Fruit fly (Drosophila melanogaster) whole organism, embryonic: Measurements from ENCODE around the gene CG1847.
A peak's percentile ranks its signal among the peaks of the same experiment; 100 is the strongest.

Experiments
- Atf3 ChIP-seq: fragments of 200-800 bp; sonication (Bioruptor generic); optimal IDR thresholded peaks from 3 replicates; lab custom pipeline; 2016; ENCODE audit warnings: missing biosample characterization, missing genetic modification characterization
- CG10147 ChIP-seq: fragments of 200-800 bp; sonication (Bioruptor generic); optimal IDR thresholded peaks from 2 replicates; lab custom pipeline; 2019; ENCODE audit warnings: missing biosample characterization, mild to moderate bottlenecking, missing genetic modification characterization, moderate library complexity
- CG1024 ChIP-seq: fragments of 200-800 bp; sonication (Bioruptor generic); IDR thresholded peaks from 2 replicates; pipeline ENCODE4 v1.3.6; 2022; ENCODE audit warnings: missing biosample characterization, missing genetic modification characterization
- CG12659 ChIP-seq: fragments of 200-800 bp; sonication (Bioruptor generic); optimal IDR thresholded peaks from 3 replicates; lab custom pipeline; 2017; ENCODE audit warnings: mild to moderate bottlenecking, missing biosample characterization, missing genetic modification reagents, missing genetic modification characterization
- CG14014 ChIP-seq: fragments of 200-800 bp; sonication (Bioruptor generic); IDR thresholded peaks from 2 replicates; pipeline ENCODE4 v1.3.6; 2022; ENCODE audit warnings: missing biosample characterization, missing genetic modification characterization
- CG14710 ChIP-seq: fragments of 200-800 bp; sonication (Bioruptor generic); optimal IDR thresholded peaks from 3 replicates; lab custom pipeline; 2019; ENCODE audit warnings: missing biosample characterization, mild to moderate bottlenecking, missing genetic modification characterization, moderate library complexity
- CG17612 ChIP-seq: fragments of 200-800 bp; sonication (Bioruptor generic); IDR thresholded peaks from 2 replicates; pipeline ENCODE4 v1.3.6; 2022; ENCODE audit warnings: missing biosample characterization, missing genetic modification characterization
- CG17802 ChIP-seq: fragments of 200-800 bp; sonication (Bioruptor generic); optimal IDR thresholded peaks from 2 replicates; lab custom pipeline; 2018; ENCODE audit warnings: missing biosample characterization, mild to moderate bottlenecking, missing genetic modification characterization, moderate library complexity
- CG1792 ChIP-seq: fragments of 200-800 bp; sonication (Bioruptor generic); optimal IDR thresholded peaks from 2 replicates; lab custom pipeline; 2016; ENCODE audit warnings: missing biosample characterization, missing genetic modification characterization
- CG1832 ChIP-seq: fragments of 200-800 bp; sonication (Bioruptor generic); optimal IDR thresholded peaks from 2 replicates; lab custom pipeline; 2017; ENCODE audit warnings: missing biosample characterization, mild to moderate bottlenecking, missing genetic modification characterization, inconsistent platforms
- CG18599 ChIP-seq: fragments of 200-800 bp; sonication (Bioruptor generic); optimal IDR thresholded peaks from 3 replicates; lab custom pipeline; 2017; ENCODE audit warnings: missing biosample characterization, missing genetic modification characterization, mild to moderate bottlenecking, moderate library complexity, missing genetic modification reagents
- CG2120 ChIP-seq: fragments of 200-800 bp; sonication (Bioruptor generic); optimal IDR thresholded peaks from 3 replicates; lab custom pipeline; 2016; ENCODE audit warnings: missing biosample characterization, missing genetic modification characterization
- CG2129 ChIP-seq: fragments of 200-800 bp; sonication (Bioruptor generic); IDR thresholded peaks from 2 replicates; pipeline ENCODE4 v1.3.6; 2022; ENCODE audit warnings: missing biosample characterization, missing genetic modification characterization; ENCODE audit not compliant: partially characterized antibody
- CG30403 ChIP-seq: fragments of 200-800 bp; sonication (Bioruptor generic); optimal IDR thresholded peaks from 3 replicates; lab custom pipeline; 2016; ENCODE audit warnings: missing biosample characterization, missing genetic modification characterization
- CG31224 ChIP-seq: fragments of 200-800 bp; sonication (Bioruptor generic); IDR thresholded peaks from 2 replicates; pipeline ENCODE4 v1.3.6; 2022; ENCODE audit warnings: missing biosample characterization, missing genetic modification characterization
- CG31388 ChIP-seq: fragments of 200-800 bp; sonication (Bioruptor generic); optimal IDR thresholded peaks from 2 replicates; lab custom pipeline; 2016; ENCODE audit warnings: missing biosample characterization, missing genetic modification characterization
- CG32772 ChIP-seq: fragments of 200-800 bp; sonication (Bioruptor generic); IDR thresholded peaks from 2 replicates; pipeline ENCODE4 v1.3.6; 2022; ENCODE audit warnings: missing biosample characterization, missing genetic modification characterization
- CG3281 ChIP-seq: fragments of 200-800 bp; sonication (Bioruptor generic); optimal IDR thresholded peaks from 3 replicates; lab custom pipeline; 2017; ENCODE audit warnings: missing biosample characterization, mild to moderate bottlenecking, missing genetic modification characterization
- CG34224 ChIP-seq: fragments of 200-800 bp; sonication (Bioruptor generic); IDR thresholded peaks from 3 replicates; pipeline ENCODE4 v1.3.6; 2022; ENCODE audit warnings: missing biosample characterization, missing genetic modification characterization; ENCODE audit not compliant: partially characterized antibody
- CG34422 ChIP-seq: fragments of 200-800 bp; sonication (Bioruptor generic); IDR thresholded peaks from 3 replicates; pipeline ENCODE4 v1.3.6; 2022; ENCODE audit warnings: missing biosample characterization, missing genetic modification characterization
- CG4282 ChIP-seq: fragments of 200-800 bp; sonication (Bioruptor generic); optimal IDR thresholded peaks from 2 replicates; lab custom pipeline; 2016; ENCODE audit warnings: missing biosample characterization, missing genetic modification characterization
- CG6272 ChIP-seq: fragments of 200-800 bp; sonication (Bioruptor generic); IDR thresholded peaks from 2 replicates; pipeline ENCODE4 v1.3.6; 2022; ENCODE audit warnings: missing biosample characterization, missing genetic modification characterization
- CG7357 ChIP-seq: fragments of 200-800 bp; sonication (Bioruptor generic); IDR thresholded peaks from 3 replicates; pipeline ENCODE4 v1.3.6; 2022; ENCODE audit warnings: missing biosample characterization, missing genetic modification characterization
- CG7987 ChIP-seq: fragments of 200-800 bp; sonication (Bioruptor generic); optimal IDR thresholded peaks from 2 replicates; lab custom pipeline; 2018; ENCODE audit warnings: missing biosample characterization, mild to moderate bottlenecking, missing genetic modification characterization, moderate library complexity
- CG9437 ChIP-seq: fragments of 200-800 bp; sonication (Bioruptor generic); optimal IDR thresholded peaks from 2 replicates; lab custom pipeline; 2018; ENCODE audit warnings: missing biosample characterization, mild to moderate bottlenecking, missing genetic modification characterization
- CG9797 ChIP-seq: fragments of 200-800 bp; sonication (Bioruptor generic); optimal IDR thresholded peaks from 3 replicates; lab custom pipeline; 2018; ENCODE audit warnings: missing biosample characterization, mild to moderate bottlenecking, missing genetic modification characterization
- D ChIP-seq, 2 experiments: fragments of 200-800 bp in 1 of 2; fragments of >200 bp in 1 of 2; sonication (Bioruptor generic) in 1 of 2; optimal IDR thresholded peaks; 2 replicates in 1 of 2; 3 replicates in 1 of 2; lab custom pipeline; 2017; ENCODE audit warnings: mild to moderate bottlenecking in 1 of 2, missing biosample characterization in 1 of 2, missing genetic modification characterization in 1 of 2, missing genetic modification reagents in 1 of 2
- Dfd ChIP-seq, 2 experiments: fragments of >200 bp; optimal IDR thresholded peaks; 2 replicates each; lab custom pipeline; 2017; ENCODE audit warnings: missing biosample characterization in 2 of 2, missing genetic modification characterization in 2 of 2
- Dll ChIP-seq: fragments of 200-800 bp; sonication (Bioruptor generic); IDR thresholded peaks from 4 replicates; pipeline ENCODE4 v1.3.6; 2022; ENCODE audit warnings: missing biosample characterization, missing genetic modification characterization; ENCODE audit not compliant: partially characterized antibody
- Doc2 ChIP-seq: fragments of 200-800 bp; sonication (Bioruptor generic); IDR thresholded peaks from 2 replicates; pipeline ENCODE4 v1.3.6; 2022; ENCODE audit warnings: missing biosample characterization, missing genetic modification characterization
- Dref ChIP-seq: fragments of 200-800 bp; sonication (Bioruptor generic); IDR thresholded peaks from 2 replicates; pipeline ENCODE4 v1.3.6; 2022; ENCODE audit warnings: missing biosample characterization, missing genetic modification characterization
- E2f2 ChIP-seq: fragments of 200-800 bp; sonication (Bioruptor generic); IDR thresholded peaks from 2 replicates; pipeline ENCODE4 v1.3.6; 2022; ENCODE audit warnings: missing biosample characterization, missing genetic modification characterization
- Ets97D ChIP-seq: fragments of 200-800 bp; sonication (Bioruptor generic); optimal IDR thresholded peaks from 3 replicates; lab custom pipeline; 2016; ENCODE audit warnings: missing biosample characterization, missing genetic modification characterization
- NK7.1 ChIP-seq: fragments of 200-800 bp; sonication (Bioruptor generic); optimal IDR thresholded peaks from 3 replicates; lab custom pipeline; 2016; ENCODE audit warnings: missing biosample characterization, missing genetic modification characterization
- Nf-YC ChIP-seq: fragments of 200-800 bp; optimal IDR thresholded peaks from 3 replicates; lab custom pipeline; 2019; ENCODE audit warnings: missing biosample characterization, mild to moderate bottlenecking, missing genetic modification characterization, moderate library complexity
- NfI ChIP-seq: fragments of 200-800 bp; sonication (Bioruptor generic); optimal IDR thresholded peaks from 3 replicates; lab custom pipeline; 2018; ENCODE audit warnings: missing biosample characterization, mild to moderate bottlenecking, missing genetic modification characterization, moderate library complexity
- Sox102F ChIP-seq: fragments of 200-800 bp; sonication (Bioruptor generic); optimal IDR thresholded peaks from 2 replicates; lab custom pipeline; 2018; ENCODE audit warnings: missing biosample characterization, mild to moderate bottlenecking, missing genetic modification characterization, moderate library complexity
- Xrp1 ChIP-seq: fragments of 200-800 bp; sonication (Bioruptor generic); IDR thresholded peaks from 2 replicates; pipeline ENCODE4 v1.3.6; 2022; ENCODE audit warnings: missing biosample characterization, missing genetic modification characterization
- ash1 ChIP-seq: fragments of 200-800 bp; sonication (Bioruptor generic); optimal IDR thresholded peaks from 2 replicates; lab custom pipeline; 2018; ENCODE audit warnings: missing biosample characterization, mild to moderate bottlenecking, missing genetic modification characterization
- cad ChIP-seq: fragments of >200 bp; optimal IDR thresholded peaks from 2 replicates; lab custom pipeline; 2017; ENCODE audit warnings: missing biosample characterization, missing genetic modification characterization
- chinmo ChIP-seq: fragments of 200-800 bp; sonication (Bioruptor generic); IDR thresholded peaks from 4 replicates; pipeline ENCODE4 v1.3.6; 2022; ENCODE audit warnings: missing biosample characterization, missing genetic modification characterization; ENCODE audit not compliant: partially characterized antibody
- cwo ChIP-seq: fragments of 200-800 bp; sonication (Bioruptor generic); optimal IDR thresholded peaks from 3 replicates; lab custom pipeline; 2017; ENCODE audit warnings: missing biosample characterization, missing genetic modification characterization, mild to moderate bottlenecking, moderate library complexity, missing genetic modification reagents
- exex ChIP-seq: fragments of 200-800 bp; sonication (Bioruptor generic); optimal IDR thresholded peaks from 4 replicates; lab custom pipeline; 2018; ENCODE audit warnings: missing biosample characterization, mild to moderate bottlenecking, missing genetic modification characterization, moderate library complexity
- fd96Cb ChIP-seq: fragments of 200-800 bp; sonication (Bioruptor generic); optimal IDR thresholded peaks from 2 replicates; lab custom pipeline; 2018; ENCODE audit warnings: missing biosample characterization, mild to moderate bottlenecking, missing genetic modification characterization, moderate library complexity
- ham ChIP-seq: fragments of 200-800 bp; sonication (Bioruptor generic); IDR thresholded peaks from 2 replicates; pipeline ENCODE4 v1.3.6; 2022; ENCODE audit warnings: missing biosample characterization, missing genetic modification characterization
- her ChIP-seq: fragments of 200-800 bp; sonication (Bioruptor generic); optimal IDR thresholded peaks from 2 replicates; lab custom pipeline; 2016; ENCODE audit warnings: missing biosample characterization, missing genetic modification characterization
- mld ChIP-seq: fragments of 200-800 bp; sonication (Bioruptor generic); IDR thresholded peaks from 3 replicates; pipeline ENCODE4 v1.3.6; 2022; ENCODE audit warnings: missing biosample characterization, missing genetic modification characterization; ENCODE audit not compliant: partially characterized antibody
- pzg ChIP-seq: fragments of 200-800 bp; sonication (Bioruptor generic); optimal IDR thresholded peaks from 3 replicates; lab custom pipeline; 2018; ENCODE audit warnings: missing biosample characterization, mild to moderate bottlenecking, missing genetic modification characterization, moderate library complexity
- ssp ChIP-seq: fragments of 200-800 bp; sonication (Bioruptor generic); IDR thresholded peaks from 2 replicates; pipeline ENCODE4 v1.3.6; 2022; ENCODE audit warnings: missing biosample characterization, missing genetic modification characterization
- stwl ChIP-seq: fragments of 200-800 bp; sonication (Bioruptor generic); optimal IDR thresholded peaks from 3 replicates; lab custom pipeline; 2018; ENCODE audit warnings: missing biosample characterization, mild to moderate bottlenecking, missing genetic modification characterization, moderate library complexity

Gene CG1847

dm6 chrX:11872517-11872916, 3.5 kb downstream of the CG1847 start, which contains the start of gene BORCS5 (continued):
- TF ChIP-seq chinmo (GFP tag; lab: Robert Waterston, UW) = 0 out of 4 replicates have a peak, but pooled peaks have one; percentile 15
- TF ChIP-seq E2f2 (GFP tag; lab: Robert Waterston, UW) = 0 out of 2 replicates have a peak, but pooled peaks have one; percentile 18
- TF ChIP-seq cad (GFP tag; lab: Kevin White, UChicago) = no peak
- TF ChIP-seq pzg = peak; percentile 47
- TF ChIP-seq CG9797 = peak; percentile 15
- no peak for TF ChIP-seq CG7987 (GFP tag; lab: Kevin White, UChicago)
- TF ChIP-seq stwl (tag; lab: Kevin White, UChicago) = peak; percentile 41
- TF ChIP-seq CG4282 (GFP tag; lab: Kevin White, UChicago) = no peak
- no peak for TF ChIP-seq CG34224 (GFP tag; lab: Robert Waterston, UW)
- TF ChIP-seq Dfd (GFP tag; optimal IDR thresholded peaks at IDR 0.05; lab: Kevin White, UChicago) = no peak
- no peak for TF ChIP-seq CG9437 (GFP tag; lab: Kevin White, UChicago)
- TF ChIP-seq CG18599 = no peak
- TF ChIP-seq NK7.1 (GFP tag; lab: Kevin White, UChicago) = no peak
- no peak for TF ChIP-seq Doc2 (GFP tag; lab: Robert Waterston, UW)
- no peak for TF ChIP-seq CG2129 (GFP tag; lab: Robert Waterston, UW)
- TF ChIP-seq ssp (GFP tag; lab: Robert Waterston, UW) = peak; percentile 96
- peak; percentile 90 for TF ChIP-seq CG7357 (GFP tag; lab: Robert Waterston, UW)
- no peak for TF ChIP-seq CG34422 (GFP tag; lab: Robert Waterston, UW)
- TF ChIP-seq Atf3 = no peak
- peak; percentile 30 for TF ChIP-seq CG14710 (tag; lab: Kevin White, UChicago)
- TF ChIP-seq CG14014 (GFP tag; lab: Robert Waterston, UW) = no peak
- TF ChIP-seq fd96Cb (tag; lab: Kevin White, UChicago) = no peak
- TF ChIP-seq CG1024 (GFP tag; lab: Robert Waterston, UW) = peak; percentile 47
- TF ChIP-seq CG31224 (GFP tag; lab: Robert Waterston, UW) = no peak
- peak; percentile 30 for TF ChIP-seq CG12659
- no peak for TF ChIP-seq mld (GFP tag; lab: Robert Waterston, UW)
- TF ChIP-seq CG1832 (GFP tag; lab: Kevin White, UChicago) = no peak
- no peak for TF ChIP-seq CG32772 (GFP tag; lab: Robert Waterston, UW)
- no peak for TF ChIP-seq NfI (GFP tag; lab: Kevin White, UChicago)
- peak; percentile 45 for TF ChIP-seq Dref (GFP tag; lab: Robert Waterston, UW)
- no peak for TF ChIP-seq CG6272 (GFP tag; lab: Robert Waterston, UW)
- TF ChIP-seq Ets97D = peak; percentile 32
- TF ChIP-seq Dll = 0 out of 4 replicates have a peak, but pooled peaks have one; percentile 12
- TF ChIP-seq Sox102F = no peak
- no peak for TF ChIP-seq exex
- TF ChIP-seq ash1 (GFP tag; lab: Kevin White, UChicago) = no peak
- no peak for TF ChIP-seq CG31388
- TF ChIP-seq CG17802 (tag; lab: Kevin White, UChicago) = peak; percentile 84
- TF ChIP-seq CG3281 (GFP tag; lab: Kevin White, UChicago) = no peak
- no peak for TF ChIP-seq Xrp1 (GFP tag; lab: Robert Waterston, UW)
- no peak for TF ChIP-seq CG17612
- no peak for TF ChIP-seq cwo
- TF ChIP-seq ham = no peak
- TF ChIP-seq CG10147 (GFP tag; lab: Kevin White, UChicago) = no peak
- no peak for TF ChIP-seq Nf-YC (tag; lab: Kevin White, UChicago)
- TF ChIP-seq D (optimal IDR thresholded peaks at IDR 0.05; lab: Kevin White, UChicago) = no peak
- TF ChIP-seq D (GFP tag; optimal IDR thresholded peaks at IDR 0.05; lab: Kevin White, UChicago) = no peak
- peak; percentile 33 for TF ChIP-seq CG30403
- no peak for TF ChIP-seq CG1792 (GFP tag; lab: Kevin White, UChicago)
- no peak for TF ChIP-seq her (GFP tag; lab: Kevin White, UChicago)
- peak; percentile 1 for TF ChIP-seq CG2120
